Worm (Caenorhabditis elegans) whole organism, L3 larva: ENCODE measurements around the gene srw-138.

Experiments used
- aly-2 ChIP-seq: fragments of 150-350 bp; optimal IDR thresholded peaks from 2 replicates; lab custom pipeline; 2014; ENCODE audit warnings: missing biosample characterization, missing genetic modification characterization
- ama-1 ChIP-seq: fragments of 150-350 bp; optimal IDR thresholded peaks from 2 replicates; lab custom pipeline; 2018
- egl-27 ChIP-seq: sonication (generic microtip); optimal IDR thresholded peaks from 4 replicates; lab custom pipeline; 2017; ENCODE audit warnings: missing biosample characterization, missing genetic modification reagents, missing genetic modification characterization
- elt-3 ChIP-seq, 3 experiments: fragments of 150-350 bp in 1 of 3; sonication (generic microtip) in 2 of 3; optimal IDR thresholded peaks; 2 replicates in 2 of 3; 4 replicates in 1 of 3; lab custom pipeline; 2014 to 2017; ENCODE audit warnings: missing biosample characterization in 3 of 3, missing genetic modification characterization in 3 of 3
- jun-1 ChIP-seq: fragments of 150-350 bp; optimal IDR thresholded peaks from 2 replicates; lab custom pipeline; 2014; ENCODE audit warnings: missing biosample characterization, missing genetic modification reagents, missing genetic modification characterization
- lin-15B ChIP-seq: fragments of 150-350 bp; optimal IDR thresholded peaks from 2 replicates; lab custom pipeline; 2014; ENCODE audit warnings: missing biosample characterization, missing genetic modification characterization
- lin-39 ChIP-seq: fragments of 150-350 bp; optimal IDR thresholded peaks from 2 replicates; lab custom pipeline; 2018; ENCODE audit warnings: missing biosample characterization, missing genetic modification reagents, missing genetic modification characterization
- mdl-1 ChIP-seq: fragments of 150-350 bp; optimal IDR thresholded peaks from 2 replicates; lab custom pipeline; 2014; ENCODE audit warnings: missing biosample characterization, missing genetic modification characterization
- nhr-28 ChIP-seq: fragments of 150-350 bp; optimal IDR thresholded peaks from 2 replicates; lab custom pipeline; 2014; ENCODE audit warnings: missing biosample characterization, missing genetic modification characterization
- nhr-67 ChIP-seq: fragments of 150-350 bp; optimal IDR thresholded peaks from 2 replicates; lab custom pipeline; 2014; ENCODE audit warnings: missing biosample characterization, missing genetic modification characterization
- pqm-1 ChIP-seq: fragments of 150-350 bp; optimal IDR thresholded peaks from 2 replicates; lab custom pipeline; 2017; ENCODE audit warnings: missing biosample characterization, missing genetic modification characterization, inconsistent platforms
- unc-62 ChIP-seq: fragments of 150-350 bp; sonication (generic microtip); optimal IDR thresholded peaks from 4 replicates; lab custom pipeline; 2014; ENCODE audit warnings: missing biosample characterization, missing genetic modification reagents, missing genetic modification characterization
- zag-1 ChIP-seq: fragments of 150-350 bp; optimal IDR thresholded peaks from 2 replicates; lab custom pipeline; 2014; ENCODE audit warnings: missing biosample characterization, missing genetic modification characterization
- ztf-11 ChIP-seq: fragments of 150-350 bp; optimal IDR thresholded peaks from 2 replicates; lab custom pipeline; 2014; ENCODE audit warnings: missing biosample characterization, missing genetic modification characterization

- no peak for TF ChIP-seq unc-62 (GFP tag; lab: Kevin White, UChicago)
- TF ChIP-seq pqm-1 (tag; lab: Kevin White, UChicago), result no peak
- TF ChIP-seq nhr-28 (tag; lab: Kevin White, UChicago), result no peak
- no peak for TF ChIP-seq ztf-11 (tag; lab: Kevin White, UChicago)
- no peak for TF ChIP-seq lin-39 (tag; lab: Kevin White, UChicago)
- TF ChIP-seq mdl-1, result no peak
- TF ChIP-seq elt-3 (tag; optimal IDR thresholded peaks at IDR 0.05; lab: Kevin White, UChicago), result no peak
- TF ChIP-seq egl-27 (tag; lab: Kevin White, UChicago), result no peak
- no peak for TF ChIP-seq nhr-67
- TF ChIP-seq aly-2 (tag; lab: Kevin White, UChicago), result no peak
- no peak for TF ChIP-seq ama-1 (lab: Kevin White, UChicago)
- no peak for TF ChIP-seq jun-1 (tag; lab: Kevin White, UChicago)
- TF ChIP-seq zag-1 (tag; lab: Kevin White, UChicago), result no peak
- no peak for TF ChIP-seq lin-15B
Observed at ce11 chrV:2929753-2930152, 33.1 kb downstream of the srw-138 start, which contains the start of gene C31B8.16.
